Fruit fly (Drosophila melanogaster) whole organism, prepupa: ENCODE results near the gene Tmhs.

Experiments used
- Blimp-1 ChIP-seq: fragments of 200-800 bp; sonication (Bioruptor generic); optimal IDR thresholded peaks from 3 replicates; lab custom pipeline; 2017; ENCODE audit warnings: missing biosample characterization, missing genetic modification characterization, mild to moderate bottlenecking, moderate library complexity, missing genetic modification reagents
- CG10631 ChIP-seq: fragments of 200-800 bp; sonication (Bioruptor generic); optimal IDR thresholded peaks from 2 replicates; lab custom pipeline; 2016; ENCODE audit warnings: missing biosample characterization, missing genetic modification characterization
- CG15336 ChIP-seq: fragments of 200-800 bp; sonication (Bioruptor generic); IDR thresholded peaks from 2 replicates; pipeline ENCODE4 v1.3.6; 2022; ENCODE audit warnings: missing biosample characterization, missing genetic modification characterization
- CG1621 ChIP-seq: fragments of 200-800 bp; sonication (Bioruptor generic); optimal IDR thresholded peaks from 3 replicates; lab custom pipeline; 2018; ENCODE audit warnings: missing biosample characterization, mild to moderate bottlenecking, missing genetic modification characterization
- CG16779 ChIP-seq: fragments of 200-800 bp; sonication (Bioruptor generic); optimal IDR thresholded peaks from 3 replicates; lab custom pipeline; 2017; ENCODE audit warnings: missing biosample characterization, mild to moderate bottlenecking, missing genetic modification characterization
- CG32006 ChIP-seq: fragments of 200-800 bp; sonication (Bioruptor generic); optimal IDR thresholded peaks from 3 replicates; lab custom pipeline; 2017; ENCODE audit warnings: missing biosample characterization, mild to moderate bottlenecking, missing genetic modification characterization
- CG34406 ChIP-seq: fragments of 200-800 bp; sonication (Bioruptor generic); optimal IDR thresholded peaks from 3 replicates; lab custom pipeline; 2016; ENCODE audit warnings: missing biosample characterization, missing genetic modification characterization
- CG3919 ChIP-seq: fragments of 200-800 bp; sonication (Bioruptor generic); optimal IDR thresholded peaks from 3 replicates; lab custom pipeline; 2016; ENCODE audit warnings: missing biosample characterization, missing genetic modification characterization
- CG6163 ChIP-seq: fragments of 200-800 bp; sonication (Bioruptor generic); IDR thresholded peaks from 3 replicates; pipeline ENCODE4 v1.3.6; 2022; ENCODE audit warnings: missing biosample characterization, missing genetic modification characterization
- CG6276 ChIP-seq: fragments of 200-800 bp; sonication (Bioruptor generic); optimal IDR thresholded peaks from 2 replicates; lab custom pipeline; 2017; ENCODE audit warnings: missing biosample characterization, mild to moderate bottlenecking, missing genetic modification characterization
- CG6808 ChIP-seq: fragments of 200-800 bp; sonication (Bioruptor generic); optimal IDR thresholded peaks from 3 replicates; lab custom pipeline; 2017; ENCODE audit warnings: missing biosample characterization, missing genetic modification characterization, mild to moderate bottlenecking, moderate library complexity, missing genetic modification reagents
- CG8119 ChIP-seq: fragments of 200-800 bp; sonication (Bioruptor generic); IDR thresholded peaks from 3 replicates; pipeline ENCODE4 v1.3.6; 2022; ENCODE audit warnings: missing biosample characterization, missing genetic modification characterization
- CG8632 ChIP-seq: fragments of 200-800 bp; sonication (Bioruptor generic); optimal IDR thresholded peaks from 3 replicates; lab custom pipeline; 2016; ENCODE audit warnings: missing biosample characterization, missing genetic modification characterization
- Eip75B ChIP-seq: fragments of 200-800 bp; sonication (Bioruptor generic); optimal IDR thresholded peaks from 3 replicates; lab custom pipeline; 2016; ENCODE audit warnings: missing biosample characterization, missing genetic modification characterization
- Eip78C ChIP-seq: fragments of 200-800 bp; sonication (Bioruptor generic); peaks from one replicate; lab custom pipeline; 2016; ENCODE audit warnings: missing biosample characterization, missing genetic modification characterization
- Ets21C ChIP-seq: fragments of 200-800 bp; sonication (Bioruptor generic); optimal IDR thresholded peaks from 3 replicates; lab custom pipeline; 2016; ENCODE audit warnings: missing biosample characterization, missing genetic modification characterization
- Ets96B ChIP-seq: fragments of 200-800 bp; optimal IDR thresholded peaks from 2 replicates; lab custom pipeline; 2019; ENCODE audit warnings: missing biosample characterization, mild to moderate bottlenecking, missing genetic modification characterization, moderate library complexity
- Gug ChIP-seq: fragments of 200-800 bp; sonication (Bioruptor generic); IDR thresholded peaks from 2 replicates; pipeline ENCODE4 v1.3.6; 2022; ENCODE audit warnings: missing biosample characterization, missing genetic modification characterization
- Hr4 ChIP-seq: fragments of 200-800 bp; sonication (Bioruptor generic); optimal IDR thresholded peaks from 3 replicates; lab custom pipeline; 2016; ENCODE audit warnings: missing biosample characterization, missing genetic modification characterization
- Lpt ChIP-seq: fragments of 200-800 bp; sonication (Bioruptor generic); optimal IDR thresholded peaks from 3 replicates; lab custom pipeline; 2016; ENCODE audit warnings: missing biosample characterization, missing genetic modification characterization
- OdsH ChIP-seq: fragments of 200-800 bp; sonication (Bioruptor generic); optimal IDR thresholded peaks from 3 replicates; lab custom pipeline; 2016; ENCODE audit warnings: missing biosample characterization, missing genetic modification characterization
- Smox ChIP-seq: fragments of 200-800 bp; sonication (Bioruptor generic); optimal IDR thresholded peaks from 3 replicates; lab custom pipeline; 2016; ENCODE audit warnings: missing biosample characterization, missing genetic modification characterization
- Sox102F ChIP-seq: fragments of 200-800 bp; sonication (Bioruptor generic); optimal IDR thresholded peaks from 2 replicates; lab custom pipeline; 2016; ENCODE audit warnings: missing biosample characterization, mild to moderate bottlenecking, missing genetic modification characterization
- Sox15 ChIP-seq: fragments of 200-800 bp; sonication (Bioruptor generic); optimal IDR thresholded peaks from 3 replicates; lab custom pipeline; 2016; ENCODE audit warnings: missing biosample characterization, missing genetic modification characterization
- acj6 ChIP-seq: fragments of 200-800 bp; sonication (Bioruptor generic); optimal IDR thresholded peaks from 3 replicates; lab custom pipeline; 2016; ENCODE audit warnings: missing biosample characterization, missing genetic modification characterization
- cyc ChIP-seq: fragments of 200-800 bp; sonication (Bioruptor generic); optimal IDR thresholded peaks from 3 replicates; lab custom pipeline; 2016; ENCODE audit warnings: missing biosample characterization, missing genetic modification characterization
- dac ChIP-seq: fragments of 200-800 bp; sonication (Bioruptor generic); optimal IDR thresholded peaks from 2 replicates; lab custom pipeline; 2017; ENCODE audit warnings: missing biosample characterization, mild to moderate bottlenecking, missing genetic modification characterization
- dsx ChIP-seq: fragments of 200-800 bp; optimal IDR thresholded peaks from 3 replicates; lab custom pipeline; 2019; ENCODE audit warnings: missing biosample characterization, mild to moderate bottlenecking, missing genetic modification characterization, moderate library complexity; ENCODE audit not compliant: poor library complexity, severe bottlenecking
- eg ChIP-seq: fragments of 200-800 bp; sonication (Bioruptor generic); IDR thresholded peaks from 3 replicates; pipeline ENCODE4 v1.3.6; 2022; ENCODE audit warnings: missing biosample characterization, missing genetic modification characterization
- esn ChIP-seq: fragments of 200-800 bp; sonication (Bioruptor generic); optimal IDR thresholded peaks from 2 replicates; lab custom pipeline; 2016; ENCODE audit warnings: missing biosample characterization, mild to moderate bottlenecking, missing genetic modification characterization, moderate library complexity
- fd85E ChIP-seq: fragments of 200-800 bp; sonication (Bioruptor generic); optimal IDR thresholded peaks from 3 replicates; lab custom pipeline; 2016; ENCODE audit warnings: missing biosample characterization, missing genetic modification characterization
- fkh ChIP-seq: fragments of 200-800 bp; sonication (Bioruptor generic); optimal IDR thresholded peaks from 3 replicates; lab custom pipeline; 2017; ENCODE audit warnings: missing biosample characterization, mild to moderate bottlenecking, missing genetic modification characterization, moderate library complexity
- lz ChIP-seq: fragments of 200-800 bp; sonication (Bioruptor generic); optimal IDR thresholded peaks from 3 replicates; lab custom pipeline; 2016; ENCODE audit warnings: missing biosample characterization, missing genetic modification characterization
- net ChIP-seq: fragments of 200-800 bp; sonication (Bioruptor generic); optimal IDR thresholded peaks from 3 replicates; lab custom pipeline; 2016; ENCODE audit warnings: missing biosample characterization, missing genetic modification characterization
- pdm3 ChIP-seq: fragments of 200-800 bp; sonication (Bioruptor generic); optimal IDR thresholded peaks from 3 replicates; lab custom pipeline; 2016; ENCODE audit warnings: missing biosample characterization, missing genetic modification characterization
- spab ChIP-seq: fragments of 200-800 bp; sonication (Bioruptor generic); optimal IDR thresholded peaks from 2 replicates; lab custom pipeline; 2017; ENCODE audit warnings: missing biosample characterization, mild to moderate bottlenecking, missing genetic modification characterization, missing genetic modification reagents
- ss ChIP-seq, 2 experiments: fragments of 200-800 bp; sonication (Bioruptor generic); optimal IDR thresholded peaks; 2 replicates in 1 of 2; 3 replicates in 1 of 2; lab custom pipeline; 2017 to 2018; ENCODE audit warnings: mild to moderate bottlenecking in 2 of 2, missing biosample characterization in 2 of 2, missing genetic modification characterization in 2 of 2, moderate library complexity in 1 of 2
- svp ChIP-seq: fragments of 200-800 bp; sonication (Bioruptor generic); peaks from one replicate; lab custom pipeline; 2016; ENCODE audit warnings: missing biosample characterization, missing genetic modification characterization
- vri ChIP-seq: fragments of 200-800 bp; sonication (Bioruptor generic); optimal IDR thresholded peaks from 3 replicates; lab custom pipeline; 2016; ENCODE audit warnings: missing biosample characterization, mild to moderate bottlenecking, missing genetic modification characterization

Gene Tmhs

DNA sequence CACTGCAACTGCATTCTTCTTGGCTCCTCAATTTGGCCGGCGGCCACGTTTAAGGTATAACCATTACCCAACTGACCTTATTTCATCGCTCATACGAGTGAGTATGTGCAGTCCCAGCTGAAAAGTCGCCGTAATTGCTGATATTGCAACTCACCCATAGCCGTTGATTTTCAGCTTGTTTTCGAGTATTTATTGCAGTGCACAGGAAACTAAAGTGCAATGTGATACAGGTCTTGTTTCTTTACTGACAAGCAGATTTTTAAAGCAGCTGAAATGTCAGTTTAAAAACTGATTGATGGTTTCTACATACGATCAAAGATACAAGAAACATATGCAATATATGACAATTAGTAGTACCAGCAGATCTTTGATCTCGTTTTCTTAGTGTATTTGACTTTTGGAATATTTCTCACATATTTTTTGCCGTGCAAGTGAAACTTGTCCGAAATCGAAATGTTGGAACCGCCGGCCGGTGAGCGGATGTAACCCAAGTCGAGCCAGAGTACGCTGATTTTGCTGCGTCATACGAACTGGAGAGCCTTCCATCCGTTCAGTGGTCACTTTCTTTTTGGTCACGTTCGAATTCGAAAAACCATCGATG lies 2.6 kb downstream of the Tmhs start (continued):
- no peak for TF ChIP-seq dac (GFP tag; lab: Kevin White, UChicago)
- TF ChIP-seq, all 60 proteins: peak for 9

- no peak for TF ChIP-seq CG1621 (tag; lab: Kevin White, UChicago)
- TF ChIP-seq CG8632 (GFP tag; lab: Kevin White, UChicago), result no peak
- TF ChIP-seq dac (GFP tag; lab: Kevin White, UChicago), result no peak
- TF ChIP-seq fkh (GFP tag; lab: Kevin White, UChicago), result no peak
- no peak for TF ChIP-seq CG6163
- no peak for TF ChIP-seq CG8119 (GFP tag; lab: Robert Waterston, UW)
- no peak for TF ChIP-seq CG15336 (GFP tag; lab: Robert Waterston, UW)
- no peak for TF ChIP-seq CG16779 (tag; lab: Kevin White, UChicago)
- TF ChIP-seq vri (GFP tag; lab: Kevin White, UChicago), result no peak
- no peak for TF ChIP-seq ss (GFP tag; optimal IDR thresholded peaks at IDR 0.05; lab: Kevin White, UChicago)
- TF ChIP-seq Lpt (GFP tag; lab: Kevin White, UChicago), result no peak
- TF ChIP-seq Sox15 (GFP tag; lab: Kevin White, UChicago), result no peak
- no peak for TF ChIP-seq CG3919 (GFP tag; lab: Kevin White, UChicago)
- no peak for TF ChIP-seq Blimp-1 (GFP tag; lab: Kevin White, UChicago)
- TF ChIP-seq dsx, result no peak
- no peak for TF ChIP-seq lz (GFP tag; lab: Kevin White, UChicago)
- TF ChIP-seq spab (GFP tag; lab: Kevin White, UChicago), result no peak
- TF ChIP-seq OdsH, result no peak
- no peak for TF ChIP-seq esn (GFP tag; lab: Kevin White, UChicago)
- TF ChIP-seq, all 60 proteins: peak for 0
Measured at dm6 chr3L:1890941-1891340, 5.5 kb downstream of the Tmhs start.

dm6 chr3L:1891914-1892313 lies 6.5 kb downstream of the Tmhs start:
- TF ChIP-seq Ets96B (tag; lab: Kevin White, UChicago), result no peak
- no peak for TF ChIP-seq Smox (GFP tag; lab: Kevin White, UChicago)
- no peak for TF ChIP-seq cyc

dm6 chr3L:1897709-1898108 lies 12.3 kb downstream of the Tmhs start:
- peak; percentile 92 for TF ChIP-seq svp (GFP tag; lab: Kevin White, UChicago)
- TF ChIP-seq acj6, result peak; percentile 5
- TF ChIP-seq Eip78C (GFP tag; lab: Kevin White, UChicago), result peak; percentile 3
- no peak for TF ChIP-seq Sox102F (GFP tag; lab: Kevin White, UChicago)
- TF ChIP-seq, all 60 proteins: peak for 3

dm6 chr3L:1899616-1900015 lies 14.2 kb downstream of the Tmhs start:
- TF ChIP-seq Blimp-1 (GFP tag; lab: Kevin White, UChicago), result peak; percentile 71
- TF ChIP-seq ss (GFP tag; optimal IDR thresholded peaks at IDR 0.05; lab: Kevin White, UChicago), result peak in 1 of 2 experiments; percentile 78
- no peak for TF ChIP-seq Eip75B (GFP tag; lab: Kevin White, UChicago)
- no peak for TF ChIP-seq CG3919 (GFP tag; lab: Kevin White, UChicago)
- no peak for TF ChIP-seq Smox (GFP tag; lab: Kevin White, UChicago)
- TF ChIP-seq svp (GFP tag; lab: Kevin White, UChicago), result peak; percentile 11
- TF ChIP-seq CG6808, result peak; percentile 13

- peak; percentile 41 for TF ChIP-seq pdm3
- TF ChIP-seq eg (GFP tag; lab: Robert Waterston, UW), result peak; percentile 95
- TF ChIP-seq Eip78C (GFP tag; lab: Kevin White, UChicago), result peak; percentile 87
- peak; percentile 87 for TF ChIP-seq CG6163
- TF ChIP-seq Ets21C, result no peak
- TF ChIP-seq Eip75B (GFP tag; lab: Kevin White, UChicago), result peak; percentile 32
- TF ChIP-seq cyc, result no peak
- peak; percentile 40 for TF ChIP-seq net
- peak; percentile 75 for TF ChIP-seq Hr4 (GFP tag; lab: Kevin White, UChicago)
- peak; percentile 83 for TF ChIP-seq Gug
- peak; percentile 53 for TF ChIP-seq svp (GFP tag; lab: Kevin White, UChicago)
- TF ChIP-seq fd85E, result no peak
- peak; percentile 33 for TF ChIP-seq dac (GFP tag; lab: Kevin White, UChicago)
- no peak for TF ChIP-seq fkh (GFP tag; lab: Kevin White, UChicago)
- peak; percentile 83 for TF ChIP-seq CG6276
- peak; percentile 90 for TF ChIP-seq CG8119 (GFP tag; lab: Robert Waterston, UW)
- TF ChIP-seq CG32006 (GFP tag; lab: Kevin White, UChicago), result peak; percentile 77
- peak; percentile 19 for TF ChIP-seq CG10631
- peak; percentile 18 for TF ChIP-seq dsx
- TF ChIP-seq CG16779 (tag; lab: Kevin White, UChicago), result no peak
- TF ChIP-seq acj6, result no peak
- no peak for TF ChIP-seq CG34406 (GFP tag; lab: Kevin White, UChicago)
- TF ChIP-seq CG3919 (GFP tag; lab: Kevin White, UChicago), result peak; percentile 59
- TF ChIP-seq Sox102F (GFP tag; lab: Kevin White, UChicago), result no peak
Measured at dm6 chr3L:1900633-1901032, 15.2 kb downstream of the Tmhs start.
